Fruit fly (Drosophila melanogaster) whole organism, prepupa: Measurements from ENCODE around the gene Sec15.
A peak's percentile ranks its signal among the peaks of the same experiment; 100 is the strongest.

ENCODE experiments used
- Blimp-1 ChIP-seq: fragments of 200-800 bp; sonication (Bioruptor generic); optimal IDR thresholded peaks from 3 replicates; lab custom pipeline; 2017; ENCODE audit warnings: missing biosample characterization, missing genetic modification characterization, mild to moderate bottlenecking, moderate library complexity, missing genetic modification reagents
- CG10631 ChIP-seq: fragments of 200-800 bp; sonication (Bioruptor generic); optimal IDR thresholded peaks from 2 replicates; lab custom pipeline; 2016; ENCODE audit warnings: missing biosample characterization, missing genetic modification characterization
- CG10669 ChIP-seq: fragments of 200-800 bp; sonication (Bioruptor generic); optimal IDR thresholded peaks from 3 replicates; lab custom pipeline; 2018; ENCODE audit warnings: missing biosample characterization, mild to moderate bottlenecking, missing genetic modification characterization, moderate library complexity
- CG11762 ChIP-seq: fragments of 200-800 bp; sonication (Bioruptor generic); optimal IDR thresholded peaks from 3 replicates; lab custom pipeline; 2016; ENCODE audit warnings: missing biosample characterization, missing genetic modification characterization; ENCODE audit not compliant: insufficient read depth
- CG15336 ChIP-seq: fragments of 200-800 bp; sonication (Bioruptor generic); IDR thresholded peaks from 2 replicates; pipeline ENCODE4 v1.3.6; 2022; ENCODE audit warnings: missing biosample characterization, missing genetic modification characterization
- CG1621 ChIP-seq: fragments of 200-800 bp; sonication (Bioruptor generic); optimal IDR thresholded peaks from 3 replicates; lab custom pipeline; 2018; ENCODE audit warnings: missing biosample characterization, mild to moderate bottlenecking, missing genetic modification characterization
- CG16779 ChIP-seq: fragments of 200-800 bp; sonication (Bioruptor generic); optimal IDR thresholded peaks from 3 replicates; lab custom pipeline; 2017; ENCODE audit warnings: missing biosample characterization, mild to moderate bottlenecking, missing genetic modification characterization
- CG3032 ChIP-seq: fragments of 200-800 bp; optimal IDR thresholded peaks from 2 replicates; lab custom pipeline; 2019; ENCODE audit warnings: missing biosample characterization, mild to moderate bottlenecking, missing genetic modification characterization, moderate library complexity
- CG34406 ChIP-seq: fragments of 200-800 bp; sonication (Bioruptor generic); optimal IDR thresholded peaks from 3 replicates; lab custom pipeline; 2016; ENCODE audit warnings: missing biosample characterization, missing genetic modification characterization
- CG3919 ChIP-seq: fragments of 200-800 bp; sonication (Bioruptor generic); optimal IDR thresholded peaks from 3 replicates; lab custom pipeline; 2016; ENCODE audit warnings: missing biosample characterization, missing genetic modification characterization
- CG6163 ChIP-seq: fragments of 200-800 bp; sonication (Bioruptor generic); IDR thresholded peaks from 3 replicates; pipeline ENCODE4 v1.3.6; 2022; ENCODE audit warnings: missing biosample characterization, missing genetic modification characterization
- CG6792 ChIP-seq: fragments of 200-800 bp; sonication (Bioruptor generic); optimal IDR thresholded peaks from 3 replicates; lab custom pipeline; 2016; ENCODE audit warnings: missing biosample characterization, missing genetic modification characterization
- CG6808 ChIP-seq: fragments of 200-800 bp; sonication (Bioruptor generic); optimal IDR thresholded peaks from 3 replicates; lab custom pipeline; 2017; ENCODE audit warnings: missing biosample characterization, missing genetic modification characterization, mild to moderate bottlenecking, moderate library complexity, missing genetic modification reagents
- CG7368 ChIP-seq: fragments of 200-800 bp; sonication (Bioruptor generic); optimal IDR thresholded peaks from 3 replicates; lab custom pipeline; 2016; ENCODE audit warnings: missing biosample characterization, missing genetic modification characterization
- CG8119 ChIP-seq: fragments of 200-800 bp; sonication (Bioruptor generic); IDR thresholded peaks from 3 replicates; pipeline ENCODE4 v1.3.6; 2022; ENCODE audit warnings: missing biosample characterization, missing genetic modification characterization
- CG8319 ChIP-seq: fragments of 200-800 bp; sonication (Bioruptor generic); optimal IDR thresholded peaks from 3 replicates; lab custom pipeline; 2016; ENCODE audit warnings: missing biosample characterization, missing genetic modification characterization
- Eip78C ChIP-seq: fragments of 200-800 bp; sonication (Bioruptor generic); peaks from one replicate; lab custom pipeline; 2016; ENCODE audit warnings: missing biosample characterization, missing genetic modification characterization
- Eip93F ChIP-seq: fragments of 200-800 bp; sonication (Bioruptor generic); optimal IDR thresholded peaks from 2 replicates; lab custom pipeline; 2016; ENCODE audit warnings: missing biosample characterization, mild to moderate bottlenecking, missing genetic modification characterization
- Ets21C ChIP-seq: fragments of 200-800 bp; sonication (Bioruptor generic); optimal IDR thresholded peaks from 3 replicates; lab custom pipeline; 2016; ENCODE audit warnings: missing biosample characterization, missing genetic modification characterization
- Ets96B ChIP-seq: fragments of 200-800 bp; optimal IDR thresholded peaks from 2 replicates; lab custom pipeline; 2019; ENCODE audit warnings: missing biosample characterization, mild to moderate bottlenecking, missing genetic modification characterization, moderate library complexity
- Gug ChIP-seq: fragments of 200-800 bp; sonication (Bioruptor generic); IDR thresholded peaks from 2 replicates; pipeline ENCODE4 v1.3.6; 2022; ENCODE audit warnings: missing biosample characterization, missing genetic modification characterization
- Hr39 ChIP-seq: fragments of 200-800 bp; sonication (Bioruptor generic); optimal IDR thresholded peaks from 2 replicates; lab custom pipeline; 2016; ENCODE audit warnings: missing biosample characterization, missing genetic modification characterization
- Hr4 ChIP-seq: fragments of 200-800 bp; sonication (Bioruptor generic); optimal IDR thresholded peaks from 3 replicates; lab custom pipeline; 2016; ENCODE audit warnings: missing biosample characterization, missing genetic modification characterization
- Lpt ChIP-seq: fragments of 200-800 bp; sonication (Bioruptor generic); optimal IDR thresholded peaks from 3 replicates; lab custom pipeline; 2016; ENCODE audit warnings: missing biosample characterization, missing genetic modification characterization
- Met ChIP-seq: fragments of 200-800 bp; sonication (Bioruptor generic); optimal IDR thresholded peaks from 3 replicates; lab custom pipeline; 2016; ENCODE audit warnings: missing biosample characterization, missing genetic modification characterization
- OdsH ChIP-seq: fragments of 200-800 bp; sonication (Bioruptor generic); optimal IDR thresholded peaks from 3 replicates; lab custom pipeline; 2016; ENCODE audit warnings: missing biosample characterization, missing genetic modification characterization
- Smox ChIP-seq: fragments of 200-800 bp; sonication (Bioruptor generic); optimal IDR thresholded peaks from 3 replicates; lab custom pipeline; 2016; ENCODE audit warnings: missing biosample characterization, missing genetic modification characterization
- Sox102F ChIP-seq: fragments of 200-800 bp; sonication (Bioruptor generic); optimal IDR thresholded peaks from 2 replicates; lab custom pipeline; 2016; ENCODE audit warnings: missing biosample characterization, mild to moderate bottlenecking, missing genetic modification characterization
- Sox14 ChIP-seq: fragments of 200-800 bp; sonication (Bioruptor generic); optimal IDR thresholded peaks from 3 replicates; lab custom pipeline; 2016; ENCODE audit warnings: missing biosample characterization, missing genetic modification characterization
- Sox15 ChIP-seq: fragments of 200-800 bp; sonication (Bioruptor generic); optimal IDR thresholded peaks from 3 replicates; lab custom pipeline; 2016; ENCODE audit warnings: missing biosample characterization, missing genetic modification characterization
- achi ChIP-seq: fragments of 200-800 bp; sonication (Bioruptor generic); optimal IDR thresholded peaks from 3 replicates; lab custom pipeline; 2016; ENCODE audit warnings: missing biosample characterization, missing genetic modification characterization
- acj6 ChIP-seq: fragments of 200-800 bp; sonication (Bioruptor generic); optimal IDR thresholded peaks from 3 replicates; lab custom pipeline; 2016; ENCODE audit warnings: missing biosample characterization, missing genetic modification characterization
- cyc ChIP-seq: fragments of 200-800 bp; sonication (Bioruptor generic); optimal IDR thresholded peaks from 3 replicates; lab custom pipeline; 2016; ENCODE audit warnings: missing biosample characterization, missing genetic modification characterization
- dsx ChIP-seq: fragments of 200-800 bp; optimal IDR thresholded peaks from 3 replicates; lab custom pipeline; 2019; ENCODE audit warnings: missing biosample characterization, mild to moderate bottlenecking, missing genetic modification characterization, moderate library complexity; ENCODE audit not compliant: poor library complexity, severe bottlenecking
- eg ChIP-seq: fragments of 200-800 bp; sonication (Bioruptor generic); IDR thresholded peaks from 3 replicates; pipeline ENCODE4 v1.3.6; 2022; ENCODE audit warnings: missing biosample characterization, missing genetic modification characterization
- fd59A ChIP-seq: fragments of 200-800 bp; sonication (Bioruptor generic); optimal IDR thresholded peaks from 2 replicates; lab custom pipeline; 2017; ENCODE audit warnings: missing biosample characterization, mild to moderate bottlenecking, missing genetic modification characterization, missing genetic modification reagents
- fkh ChIP-seq: fragments of 200-800 bp; sonication (Bioruptor generic); optimal IDR thresholded peaks from 3 replicates; lab custom pipeline; 2017; ENCODE audit warnings: missing biosample characterization, mild to moderate bottlenecking, missing genetic modification characterization, moderate library complexity
- lz ChIP-seq: fragments of 200-800 bp; sonication (Bioruptor generic); optimal IDR thresholded peaks from 3 replicates; lab custom pipeline; 2016; ENCODE audit warnings: missing biosample characterization, missing genetic modification characterization
- net ChIP-seq: fragments of 200-800 bp; sonication (Bioruptor generic); optimal IDR thresholded peaks from 3 replicates; lab custom pipeline; 2016; ENCODE audit warnings: missing biosample characterization, missing genetic modification characterization
- pdm3 ChIP-seq: fragments of 200-800 bp; sonication (Bioruptor generic); optimal IDR thresholded peaks from 3 replicates; lab custom pipeline; 2016; ENCODE audit warnings: missing biosample characterization, missing genetic modification characterization
- salr ChIP-seq, 2 experiments: fragments of 200-800 bp; sonication (Bioruptor generic); optimal IDR thresholded peaks; 3 replicates each; lab custom pipeline; 2016 to 2018; ENCODE audit warnings: missing biosample characterization in 2 of 2, missing genetic modification characterization in 2 of 2, mild to moderate bottlenecking in 1 of 2
- spab ChIP-seq: fragments of 200-800 bp; sonication (Bioruptor generic); optimal IDR thresholded peaks from 2 replicates; lab custom pipeline; 2017; ENCODE audit warnings: missing biosample characterization, mild to moderate bottlenecking, missing genetic modification characterization, missing genetic modification reagents
- ss ChIP-seq, 2 experiments: fragments of 200-800 bp; sonication (Bioruptor generic); optimal IDR thresholded peaks; 2 replicates in 1 of 2; 3 replicates in 1 of 2; lab custom pipeline; 2017 to 2018; ENCODE audit warnings: mild to moderate bottlenecking in 2 of 2, missing biosample characterization in 2 of 2, missing genetic modification characterization in 2 of 2, moderate library complexity in 1 of 2
- topi ChIP-seq: fragments of 200-800 bp; sonication (Bioruptor generic); optimal IDR thresholded peaks from 3 replicates; lab custom pipeline; 2016; ENCODE audit warnings: missing biosample characterization, missing genetic modification characterization
- vri ChIP-seq: fragments of 200-800 bp; sonication (Bioruptor generic); optimal IDR thresholded peaks from 3 replicates; lab custom pipeline; 2016; ENCODE audit warnings: missing biosample characterization, mild to moderate bottlenecking, missing genetic modification characterization

The Sec15 gene

dm6 chr3R:21152856-21153278 lies 45.1 kb upstream of the Sec15 start (continued):
- TF ChIP-seq salr (GFP tag; optimal IDR thresholded peaks at IDR 0.05; lab: Kevin White, UChicago) (peak; percentile 47 to 75), Gug (GFP tag; lab: Robert Waterston, UW) (no peak), Eip93F (GFP tag; lab: Kevin White, UChicago) (peak; percentile 91), CG7368 (GFP tag; lab: Kevin White, UChicago) (peak; percentile 73), Lpt (GFP tag; lab: Kevin White, UChicago) (peak; percentile 87), CG8119 (peak; percentile 94), Ets96B (tag; lab: Kevin White, UChicago) (peak; percentile 76), Blimp-1 (peak; percentile 76), ss (GFP tag; optimal IDR thresholded peaks at IDR 0.05; lab: Kevin White, UChicago) (peak; percentile 84 to 96), cyc (GFP tag; lab: Kevin White, UChicago) (no peak), dsx (GFP tag; lab: Kevin White, UChicago) (peak; percentile 91), spab (GFP tag; lab: Kevin White, UChicago) (peak; percentile 56), CG15336 (GFP tag; lab: Robert Waterston, UW) (peak; percentile 95), acj6 (peak; percentile 35), CG3919 (peak; percentile 77), CG11762 (GFP tag; lab: Kevin White, UChicago) (peak; percentile 53), Sox14 (GFP tag; lab: Kevin White, UChicago) (peak; percentile 47), net (peak; percentile 86), CG6808 (peak; percentile 93), Sox15 (GFP tag; lab: Kevin White, UChicago) (no peak), topi (peak; percentile 67), CG34406 (GFP tag; lab: Kevin White, UChicago) (peak; percentile 84), pdm3 (peak; percentile 39), lz (GFP tag; lab: Kevin White, UChicago) (no peak), Smox (peak; percentile 45), fd59A (peak; percentile 17), CG10631 (GFP tag; lab: Kevin White, UChicago) (no peak), OdsH (GFP tag; lab: Kevin White, UChicago) (peak; percentile 39)

DNA sequence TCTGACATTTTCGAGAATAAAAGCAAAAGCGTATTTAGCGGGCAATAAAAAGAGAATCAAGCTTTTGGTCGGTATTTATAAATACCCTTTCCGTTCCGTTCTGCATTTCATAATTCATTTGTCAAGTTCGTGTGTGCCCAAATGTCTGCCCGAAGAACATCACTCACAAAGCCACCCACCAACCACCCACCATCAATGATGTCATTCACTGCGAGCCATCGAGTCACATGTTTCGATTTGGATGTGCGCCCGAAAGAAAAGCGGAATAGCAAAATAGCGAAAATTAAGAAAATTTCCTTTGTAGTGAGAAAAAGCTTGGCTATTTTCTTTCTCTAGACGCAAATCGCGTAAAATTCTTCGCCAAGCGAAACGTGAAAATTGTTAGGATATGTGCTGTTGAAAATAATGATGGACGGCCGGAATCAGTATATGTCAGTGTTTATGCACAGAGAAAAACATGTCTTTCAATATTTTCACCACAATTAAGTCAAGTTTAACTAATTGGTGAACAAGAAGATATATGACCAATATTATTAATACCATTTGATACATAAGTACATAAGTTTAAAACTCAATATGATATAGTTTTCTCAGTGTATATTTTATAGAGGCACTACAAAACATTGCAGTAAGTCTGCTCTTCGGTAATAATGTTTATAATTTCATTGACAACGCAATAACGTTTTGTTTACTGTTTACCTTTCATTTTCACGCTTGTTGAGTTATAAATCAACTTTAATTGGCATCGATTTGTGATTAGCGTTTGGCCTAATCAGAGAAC lies 43.5 kb upstream of the Sec15 start:
- TF ChIP-seq CG16779 (tag; lab: Kevin White, UChicago) (no peak), Gug (GFP tag; lab: Robert Waterston, UW) (peak; percentile 65; the same call in 1 of the 2 replicates), CG10669 (GFP tag; lab: Kevin White, UChicago) (no peak), topi (peak; percentile 23), CG6808 (no peak), net (peak; percentile 40), Smox (peak; percentile 41), Lpt (GFP tag; lab: Kevin White, UChicago) (peak; percentile 5), CG3032 (tag; lab: Kevin White, UChicago) (peak; percentile 4), achi (GFP tag; lab: Kevin White, UChicago) (peak; percentile 23), Sox102F (GFP tag; lab: Kevin White, UChicago) (peak; percentile 8), CG34406 (GFP tag; lab: Kevin White, UChicago) (peak; percentile 9), lz (GFP tag; lab: Kevin White, UChicago) (no peak), CG8119 (peak; percentile 52; the same call in 2 of the 3 replicates), Hr4 (GFP tag; lab: Kevin White, UChicago) (peak; percentile 58), CG3919 (no peak), CG6163 (0 out of 3 replicates have a peak, but pooled peaks have one; percentile 15), CG1621 (tag; lab: Kevin White, UChicago) (no peak), OdsH (GFP tag; lab: Kevin White, UChicago) (peak; percentile 45), dsx (GFP tag; lab: Kevin White, UChicago) (no peak), acj6 (peak; percentile 43), CG8319 (GFP tag; lab: Kevin White, UChicago) (no peak), CG6792 (GFP tag; lab: Kevin White, UChicago) (no peak), Hr39 (GFP tag; lab: Kevin White, UChicago) (peak; percentile 30), cyc (GFP tag; lab: Kevin White, UChicago) (no peak), ss (GFP tag; optimal IDR thresholded peaks at IDR 0.05; lab: Kevin White, UChicago) (no peak), CG10631 (GFP tag; lab: Kevin White, UChicago) (no peak), eg (peak; percentile 62; the same call in 1 of the 3 replicates), Sox15 (GFP tag; lab: Kevin White, UChicago) (no peak), fkh (GFP tag; lab: Kevin White, UChicago) (no peak), Met (GFP tag; lab: Kevin White, UChicago) (peak; percentile 47), Ets21C (GFP tag; lab: Kevin White, UChicago) (peak; percentile 5), Blimp-1 (no peak), Eip78C (GFP tag; lab: Kevin White, UChicago) (peak; percentile 55), vri (peak; percentile 35), CG7368 (GFP tag; lab: Kevin White, UChicago) (no peak)
